Fruit fly (Drosophila melanogaster) whole organism, prepupa: ENCODE measurements around the gene tll.
A peak's percentile ranks its signal among the peaks of the same experiment; 100 is the strongest.

ENCODE experiments used
- Blimp-1 ChIP-seq: fragments of 200-800 bp; sonication (Bioruptor generic); optimal IDR thresholded peaks from 3 replicates; lab custom pipeline; 2017; ENCODE audit warnings: missing biosample characterization, missing genetic modification characterization, mild to moderate bottlenecking, moderate library complexity, missing genetic modification reagents
- CG11294 ChIP-seq: fragments of 200-800 bp; sonication (Bioruptor generic); IDR thresholded peaks from 2 replicates; pipeline ENCODE4 v1.3.6; 2022; ENCODE audit warnings: missing biosample characterization, missing genetic modification characterization
- CG11762 ChIP-seq: fragments of 200-800 bp; sonication (Bioruptor generic); optimal IDR thresholded peaks from 3 replicates; lab custom pipeline; 2016; ENCODE audit warnings: missing biosample characterization, missing genetic modification characterization; ENCODE audit not compliant: insufficient read depth
- CG11902 ChIP-seq: fragments of 200-800 bp; sonication (Bioruptor generic); optimal IDR thresholded peaks from 3 replicates; lab custom pipeline; 2016; ENCODE audit warnings: missing biosample characterization, missing genetic modification characterization
- CG3032 ChIP-seq: fragments of 200-800 bp; optimal IDR thresholded peaks from 2 replicates; lab custom pipeline; 2019; ENCODE audit warnings: missing biosample characterization, mild to moderate bottlenecking, missing genetic modification characterization, moderate library complexity
- CG32006 ChIP-seq: fragments of 200-800 bp; sonication (Bioruptor generic); optimal IDR thresholded peaks from 3 replicates; lab custom pipeline; 2017; ENCODE audit warnings: missing biosample characterization, mild to moderate bottlenecking, missing genetic modification characterization
- CG34406 ChIP-seq: fragments of 200-800 bp; sonication (Bioruptor generic); optimal IDR thresholded peaks from 3 replicates; lab custom pipeline; 2016; ENCODE audit warnings: missing biosample characterization, missing genetic modification characterization
- CG3919 ChIP-seq: fragments of 200-800 bp; sonication (Bioruptor generic); optimal IDR thresholded peaks from 3 replicates; lab custom pipeline; 2016; ENCODE audit warnings: missing biosample characterization, missing genetic modification characterization
- CG6276 ChIP-seq: fragments of 200-800 bp; sonication (Bioruptor generic); optimal IDR thresholded peaks from 2 replicates; lab custom pipeline; 2017; ENCODE audit warnings: missing biosample characterization, mild to moderate bottlenecking, missing genetic modification characterization
- CG6792 ChIP-seq: fragments of 200-800 bp; sonication (Bioruptor generic); optimal IDR thresholded peaks from 3 replicates; lab custom pipeline; 2016; ENCODE audit warnings: missing biosample characterization, missing genetic modification characterization
- CG6854 ChIP-seq: fragments of 200-800 bp; sonication (Bioruptor generic); optimal IDR thresholded peaks from 2 replicates; lab custom pipeline; 2017; ENCODE audit warnings: missing biosample characterization, mild to moderate bottlenecking, missing genetic modification characterization
- CG7368 ChIP-seq: fragments of 200-800 bp; sonication (Bioruptor generic); optimal IDR thresholded peaks from 3 replicates; lab custom pipeline; 2016; ENCODE audit warnings: missing biosample characterization, missing genetic modification characterization
- CG8319 ChIP-seq: fragments of 200-800 bp; sonication (Bioruptor generic); optimal IDR thresholded peaks from 3 replicates; lab custom pipeline; 2016; ENCODE audit warnings: missing biosample characterization, missing genetic modification characterization
- Eip75B ChIP-seq: fragments of 200-800 bp; sonication (Bioruptor generic); optimal IDR thresholded peaks from 3 replicates; lab custom pipeline; 2016; ENCODE audit warnings: missing biosample characterization, missing genetic modification characterization
- Ets21C ChIP-seq: fragments of 200-800 bp; sonication (Bioruptor generic); optimal IDR thresholded peaks from 3 replicates; lab custom pipeline; 2016; ENCODE audit warnings: missing biosample characterization, missing genetic modification characterization
- Ets96B ChIP-seq: fragments of 200-800 bp; optimal IDR thresholded peaks from 2 replicates; lab custom pipeline; 2019; ENCODE audit warnings: missing biosample characterization, mild to moderate bottlenecking, missing genetic modification characterization, moderate library complexity
- Gug ChIP-seq: fragments of 200-800 bp; sonication (Bioruptor generic); IDR thresholded peaks from 2 replicates; pipeline ENCODE4 v1.3.6; 2022; ENCODE audit warnings: missing biosample characterization, missing genetic modification characterization
- Hr39 ChIP-seq: fragments of 200-800 bp; sonication (Bioruptor generic); optimal IDR thresholded peaks from 2 replicates; lab custom pipeline; 2016; ENCODE audit warnings: missing biosample characterization, missing genetic modification characterization
- Hr4 ChIP-seq: fragments of 200-800 bp; sonication (Bioruptor generic); optimal IDR thresholded peaks from 3 replicates; lab custom pipeline; 2016; ENCODE audit warnings: missing biosample characterization, missing genetic modification characterization
- Lpt ChIP-seq: fragments of 200-800 bp; sonication (Bioruptor generic); optimal IDR thresholded peaks from 3 replicates; lab custom pipeline; 2016; ENCODE audit warnings: missing biosample characterization, missing genetic modification characterization
- Met ChIP-seq: fragments of 200-800 bp; sonication (Bioruptor generic); optimal IDR thresholded peaks from 3 replicates; lab custom pipeline; 2016; ENCODE audit warnings: missing biosample characterization, missing genetic modification characterization
- Smox ChIP-seq: fragments of 200-800 bp; sonication (Bioruptor generic); optimal IDR thresholded peaks from 3 replicates; lab custom pipeline; 2016; ENCODE audit warnings: missing biosample characterization, missing genetic modification characterization
- Sox15 ChIP-seq: fragments of 200-800 bp; sonication (Bioruptor generic); optimal IDR thresholded peaks from 3 replicates; lab custom pipeline; 2016; ENCODE audit warnings: missing biosample characterization, missing genetic modification characterization
- cyc ChIP-seq: fragments of 200-800 bp; sonication (Bioruptor generic); optimal IDR thresholded peaks from 3 replicates; lab custom pipeline; 2016; ENCODE audit warnings: missing biosample characterization, missing genetic modification characterization
- dac ChIP-seq: fragments of 200-800 bp; sonication (Bioruptor generic); optimal IDR thresholded peaks from 2 replicates; lab custom pipeline; 2017; ENCODE audit warnings: missing biosample characterization, mild to moderate bottlenecking, missing genetic modification characterization
- dsx ChIP-seq: fragments of 200-800 bp; optimal IDR thresholded peaks from 3 replicates; lab custom pipeline; 2019; ENCODE audit warnings: missing biosample characterization, mild to moderate bottlenecking, missing genetic modification characterization, moderate library complexity; ENCODE audit not compliant: poor library complexity, severe bottlenecking
- eg ChIP-seq: fragments of 200-800 bp; sonication (Bioruptor generic); IDR thresholded peaks from 3 replicates; pipeline ENCODE4 v1.3.6; 2022; ENCODE audit warnings: missing biosample characterization, missing genetic modification characterization
- fd85E ChIP-seq: fragments of 200-800 bp; sonication (Bioruptor generic); optimal IDR thresholded peaks from 3 replicates; lab custom pipeline; 2016; ENCODE audit warnings: missing biosample characterization, missing genetic modification characterization
- fkh ChIP-seq: fragments of 200-800 bp; sonication (Bioruptor generic); optimal IDR thresholded peaks from 3 replicates; lab custom pipeline; 2017; ENCODE audit warnings: missing biosample characterization, mild to moderate bottlenecking, missing genetic modification characterization, moderate library complexity
- net ChIP-seq: fragments of 200-800 bp; sonication (Bioruptor generic); optimal IDR thresholded peaks from 3 replicates; lab custom pipeline; 2016; ENCODE audit warnings: missing biosample characterization, missing genetic modification characterization
- pdm3 ChIP-seq: fragments of 200-800 bp; sonication (Bioruptor generic); optimal IDR thresholded peaks from 3 replicates; lab custom pipeline; 2016; ENCODE audit warnings: missing biosample characterization, missing genetic modification characterization
- salr ChIP-seq, 2 experiments: fragments of 200-800 bp; sonication (Bioruptor generic); optimal IDR thresholded peaks; 3 replicates each; lab custom pipeline; 2016 to 2018; ENCODE audit warnings: missing biosample characterization in 2 of 2, missing genetic modification characterization in 2 of 2, mild to moderate bottlenecking in 1 of 2
- spab ChIP-seq: fragments of 200-800 bp; sonication (Bioruptor generic); optimal IDR thresholded peaks from 2 replicates; lab custom pipeline; 2017; ENCODE audit warnings: missing biosample characterization, mild to moderate bottlenecking, missing genetic modification characterization, missing genetic modification reagents
- svp ChIP-seq: fragments of 200-800 bp; sonication (Bioruptor generic); peaks from one replicate; lab custom pipeline; 2016; ENCODE audit warnings: missing biosample characterization, missing genetic modification characterization
- topi ChIP-seq: fragments of 200-800 bp; sonication (Bioruptor generic); optimal IDR thresholded peaks from 3 replicates; lab custom pipeline; 2016; ENCODE audit warnings: missing biosample characterization, missing genetic modification characterization

The tll gene

DNA sequence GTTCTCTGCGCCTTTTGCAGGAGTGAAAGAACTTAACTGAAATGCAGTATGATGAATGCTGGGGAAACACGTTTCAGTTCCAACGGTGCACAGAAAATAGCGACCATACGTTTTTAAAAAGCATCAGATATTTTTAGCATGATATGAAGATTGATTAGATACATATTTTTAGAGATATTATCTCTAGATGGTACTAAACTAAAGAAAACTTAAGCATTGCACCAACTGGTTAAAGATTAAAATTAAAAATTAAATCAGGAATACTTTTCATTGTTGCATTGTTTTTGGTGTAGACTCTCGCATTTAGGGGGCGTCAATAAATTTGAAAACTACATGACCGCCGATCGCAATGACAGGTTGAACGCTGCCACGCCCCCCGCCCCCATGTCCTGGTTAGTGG, 8.4 kb upstream of the tll start (continued):
- TF ChIP-seq salr (GFP tag; optimal IDR thresholded peaks at IDR 0.05; lab: Kevin White, UChicago) (peak in 1 of 2 experiments; percentile 27), spab (GFP tag; lab: Kevin White, UChicago) (no peak), svp (GFP tag; lab: Kevin White, UChicago) (peak; percentile 93), Eip75B (GFP tag; lab: Kevin White, UChicago) (peak; percentile 39), Hr39 (GFP tag; lab: Kevin White, UChicago) (peak; percentile 61), CG3032 (tag; lab: Kevin White, UChicago) (peak; percentile 60), Sox15 (GFP tag; lab: Kevin White, UChicago) (peak; percentile 41), Lpt (GFP tag; lab: Kevin White, UChicago) (no peak), CG3919 (GFP tag; lab: Kevin White, UChicago) (peak; percentile 50), CG34406 (GFP tag; lab: Kevin White, UChicago) (peak; percentile 8), Smox (GFP tag; lab: Kevin White, UChicago) (peak; percentile 77), fd85E (no peak), Hr4 (no peak), dac (GFP tag; lab: Kevin White, UChicago) (no peak), fkh (GFP tag; lab: Kevin White, UChicago) (no peak), CG7368 (no peak), Gug (peak; percentile 12; the same call in 1 of the 2 replicates), topi (GFP tag; lab: Kevin White, UChicago) (peak; percentile 76), CG11902 (GFP tag; lab: Kevin White, UChicago) (peak; percentile 19), cyc (GFP tag; lab: Kevin White, UChicago) (peak; percentile 53), Ets96B (tag; lab: Kevin White, UChicago) (peak; percentile 68), CG6792 (GFP tag; lab: Kevin White, UChicago) (peak; percentile 43), CG6276 (GFP tag; lab: Kevin White, UChicago) (no peak), CG11294 (no peak), dsx (GFP tag; lab: Kevin White, UChicago) (peak; percentile 36), CG8319 (GFP tag; lab: Kevin White, UChicago) (no peak), pdm3 (GFP tag; lab: Kevin White, UChicago) (peak; percentile 47), Ets21C (peak; percentile 58), CG6854 (GFP tag; lab: Kevin White, UChicago) (no peak)

DNA sequence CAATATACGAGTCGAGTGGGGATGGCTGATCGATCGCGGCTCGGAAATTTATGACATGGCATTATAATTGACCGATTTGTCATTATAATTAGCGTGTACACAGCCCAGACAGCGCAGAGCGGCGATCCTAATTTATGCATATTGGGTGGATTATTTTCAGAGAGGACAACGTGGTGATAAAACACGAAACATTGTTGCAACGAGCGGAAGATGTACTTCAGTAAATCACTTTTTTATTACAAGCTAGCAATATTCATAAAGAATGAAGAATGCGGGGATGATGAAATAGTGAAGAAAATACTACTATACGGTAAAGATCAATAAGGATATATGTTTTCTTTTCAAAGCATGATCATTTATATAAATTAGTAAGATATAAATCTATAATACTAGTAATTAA, 7.7 kb upstream of the tll start:
- TF ChIP-seq dsx (GFP tag; lab: Kevin White, UChicago) (peak; percentile 92), CG11902 (GFP tag; lab: Kevin White, UChicago) (no peak), CG32006 (GFP tag; lab: Kevin White, UChicago) (no peak)

DNA sequence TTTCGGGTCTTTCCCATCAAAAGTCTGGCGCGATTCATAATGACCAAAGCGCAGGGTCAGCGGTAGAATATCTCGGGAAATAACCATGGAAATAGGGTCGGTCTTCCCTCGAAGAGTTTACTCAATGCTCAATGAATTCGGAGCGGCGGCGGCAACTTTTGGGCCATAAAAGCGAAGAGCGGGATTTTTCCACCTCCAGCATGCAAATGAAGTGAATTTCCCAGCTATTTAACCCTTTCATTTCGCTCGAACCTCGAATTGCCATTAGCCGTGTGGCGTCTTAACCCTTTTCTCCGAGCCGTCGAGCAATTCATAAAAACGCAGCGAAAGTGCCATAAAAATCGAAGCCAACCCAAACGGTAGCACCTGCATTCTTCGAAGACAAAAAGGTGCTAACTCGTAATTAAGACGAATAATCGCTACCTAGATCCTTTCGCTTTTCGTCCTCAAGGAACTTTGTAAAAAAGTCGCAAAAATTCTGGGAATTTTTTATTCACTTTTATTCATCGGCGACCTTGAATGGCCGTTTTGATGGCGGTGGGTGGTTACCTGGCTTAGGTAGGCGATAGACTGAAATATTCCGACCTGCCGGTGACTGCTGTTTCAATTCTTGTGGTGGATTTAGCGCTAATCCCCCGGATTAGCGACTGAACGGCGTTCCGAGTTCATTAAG, 2.5 kb upstream of the tll start:
- no peak for TF ChIP-seq CG11902 (GFP tag; lab: Kevin White, UChicago)
- TF ChIP-seq dac (GFP tag; lab: Kevin White, UChicago), result no peak
- TF ChIP-seq eg (GFP tag; lab: Robert Waterston, UW), result no peak
- no peak for TF ChIP-seq CG32006 (GFP tag; lab: Kevin White, UChicago)
- no peak for TF ChIP-seq Met (GFP tag; lab: Kevin White, UChicago)
- no peak for TF ChIP-seq CG11762 (GFP tag; lab: Kevin White, UChicago)
- no peak for TF ChIP-seq Blimp-1 (GFP tag; lab: Kevin White, UChicago)
- no peak for TF ChIP-seq CG8319 (GFP tag; lab: Kevin White, UChicago)
- TF ChIP-seq fkh (GFP tag; lab: Kevin White, UChicago), result no peak
- no peak for TF ChIP-seq net
- no peak for TF ChIP-seq CG6276 (GFP tag; lab: Kevin White, UChicago)
